Fruit fly (Drosophila melanogaster) whole organism, embryonic: ENCODE results near the gene slp1.
A peak's percentile ranks its signal among the peaks of the same experiment; 100 is the strongest.

Experiments used
- Atf3 ChIP-seq: fragments of 200-800 bp; sonication (Bioruptor generic); optimal IDR thresholded peaks from 3 replicates; lab custom pipeline; 2016; ENCODE audit warnings: missing biosample characterization, missing genetic modification characterization
- Bdp1 ChIP-seq: fragments of 200-800 bp; sonication (Bioruptor generic); optimal IDR thresholded peaks from 3 replicates; lab custom pipeline; 2016; ENCODE audit warnings: missing biosample characterization, missing genetic modification characterization
- CG10267 ChIP-seq: fragments of 200-800 bp; sonication (Bioruptor generic); optimal IDR thresholded peaks from 2 replicates; lab custom pipeline; 2018; ENCODE audit warnings: missing biosample characterization, mild to moderate bottlenecking, missing genetic modification characterization, moderate library complexity
- CG10959 ChIP-seq: fragments of 200-800 bp; sonication (Bioruptor generic); IDR thresholded peaks from 2 replicates; pipeline ENCODE4 v1.3.6; 2022; ENCODE audit warnings: missing biosample characterization, missing genetic modification characterization
- CG11723 ChIP-seq: fragments of 200-800 bp; sonication (Bioruptor generic); optimal IDR thresholded peaks from 2 replicates; lab custom pipeline; 2017; ENCODE audit warnings: missing biosample characterization, mild to moderate bottlenecking, missing genetic modification characterization
- CG13296 ChIP-seq: fragments of 200-800 bp; sonication (Bioruptor generic); optimal IDR thresholded peaks from 3 replicates; lab custom pipeline; 2018; ENCODE audit warnings: missing biosample characterization, mild to moderate bottlenecking, missing genetic modification characterization
- CG13775 ChIP-seq: fragments of 200-800 bp; sonication (Bioruptor generic); optimal IDR thresholded peaks from 3 replicates; lab custom pipeline; 2017; ENCODE audit warnings: missing biosample characterization, mild to moderate bottlenecking, missing genetic modification characterization
- CG14710 ChIP-seq: fragments of 200-800 bp; sonication (Bioruptor generic); optimal IDR thresholded peaks from 3 replicates; lab custom pipeline; 2019; ENCODE audit warnings: missing biosample characterization, mild to moderate bottlenecking, missing genetic modification characterization, moderate library complexity
- CG15601 ChIP-seq: fragments of 200-800 bp; sonication (Bioruptor generic); optimal IDR thresholded peaks from 3 replicates; lab custom pipeline; 2019; ENCODE audit warnings: missing biosample characterization, mild to moderate bottlenecking, missing genetic modification characterization, moderate library complexity
- CG1603 ChIP-seq: fragments of 200-800 bp; sonication (Bioruptor generic); optimal IDR thresholded peaks from 2 replicates; lab custom pipeline; 2019; ENCODE audit warnings: missing biosample characterization, mild to moderate bottlenecking, missing genetic modification characterization, moderate library complexity
- CG17186 ChIP-seq: fragments of 200-800 bp; sonication (Bioruptor generic); optimal IDR thresholded peaks from 3 replicates; lab custom pipeline; 2017; ENCODE audit warnings: missing biosample characterization, missing genetic modification reagents, missing genetic modification characterization
- CG17829 ChIP-seq: fragments of 200-800 bp; optimal IDR thresholded peaks from 2 replicates; lab custom pipeline; 2019; ENCODE audit warnings: missing biosample characterization, mild to moderate bottlenecking, missing genetic modification characterization, moderate library complexity
- CG17912 ChIP-seq: fragments of 200-800 bp; sonication (Bioruptor generic); optimal IDR thresholded peaks from 2 replicates; lab custom pipeline; 2018; ENCODE audit warnings: missing biosample characterization, mild to moderate bottlenecking, missing genetic modification characterization
- CG18619 ChIP-seq: fragments of 200-800 bp; sonication (Bioruptor generic); optimal IDR thresholded peaks from 3 replicates; lab custom pipeline; 2017; ENCODE audit warnings: missing biosample characterization, mild to moderate bottlenecking, missing genetic modification characterization
- CG18764 ChIP-seq: fragments of 200-800 bp; sonication (Bioruptor generic); optimal IDR thresholded peaks from 3 replicates; lab custom pipeline; 2016; ENCODE audit warnings: missing biosample characterization, missing genetic modification characterization
- CG3065 ChIP-seq: fragments of 200-800 bp; sonication (Bioruptor generic); optimal IDR thresholded peaks from 2 replicates; lab custom pipeline; 2016; ENCODE audit warnings: missing biosample characterization, missing genetic modification characterization
- CG31388 ChIP-seq: fragments of 200-800 bp; sonication (Bioruptor generic); optimal IDR thresholded peaks from 2 replicates; lab custom pipeline; 2016; ENCODE audit warnings: missing biosample characterization, missing genetic modification characterization
- CG33213 ChIP-seq: fragments of 200-800 bp; sonication (Bioruptor generic); optimal IDR thresholded peaks from 3 replicates; lab custom pipeline; 2016; ENCODE audit warnings: missing biosample characterization, missing genetic modification characterization
- CG3726 ChIP-seq: fragments of 200-800 bp; sonication (Bioruptor generic); IDR thresholded peaks from 3 replicates; pipeline ENCODE4, ENCODE4 v1.3.6; 2022; ENCODE audit warnings: missing biosample characterization, missing genetic modification characterization
- CG3838 ChIP-seq: fragments of 200-800 bp; sonication (Bioruptor generic); optimal IDR thresholded peaks from 3 replicates; lab custom pipeline; 2016; ENCODE audit warnings: missing biosample characterization, missing genetic modification characterization
- CG4707 ChIP-seq: fragments of 200-800 bp; sonication (Bioruptor generic); optimal IDR thresholded peaks from 2 replicates; lab custom pipeline; 2018; ENCODE audit warnings: missing biosample characterization, mild to moderate bottlenecking, missing genetic modification characterization, moderate library complexity
- CG5245 ChIP-seq: fragments of 200-800 bp; sonication (Bioruptor generic); optimal IDR thresholded peaks from 3 replicates; lab custom pipeline; 2016; ENCODE audit warnings: missing biosample characterization, missing genetic modification characterization
- CG6683 ChIP-seq: fragments of 200-800 bp; sonication (Bioruptor generic); optimal IDR thresholded peaks from 2 replicates; lab custom pipeline; 2017; ENCODE audit warnings: missing biosample characterization, mild to moderate bottlenecking, missing genetic modification characterization, missing genetic modification reagents
- CG9876 ChIP-seq: fragments of 200-800 bp; sonication (Bioruptor generic); optimal IDR thresholded peaks from 2 replicates; lab custom pipeline; 2016; ENCODE audit warnings: missing biosample characterization, missing genetic modification characterization
- Dbx ChIP-seq: fragments of 200-800 bp; sonication (Bioruptor generic); IDR thresholded peaks from 3 replicates; pipeline ENCODE4 v1.3.6; 2022; ENCODE audit warnings: missing biosample characterization, missing genetic modification characterization
- Gug ChIP-seq: fragments of 200-800 bp; sonication (Bioruptor generic); IDR thresholded peaks from 4 replicates; pipeline ENCODE4 v1.3.6; 2022; ENCODE audit warnings: missing biosample characterization, missing genetic modification characterization
- Hey ChIP-seq: fragments of 200-800 bp; sonication (Bioruptor generic); optimal IDR thresholded peaks from 3 replicates; lab custom pipeline; 2018; ENCODE audit warnings: missing biosample characterization, mild to moderate bottlenecking, missing genetic modification characterization
- Jarid2 ChIP-seq: fragments of 200-800 bp; sonication (Bioruptor generic); optimal IDR thresholded peaks from 3 replicates; lab custom pipeline; 2017; ENCODE audit warnings: mild to moderate bottlenecking, missing biosample characterization, missing genetic modification reagents, missing genetic modification characterization
- Sry-δ ChIP-seq: fragments of 200-800 bp; sonication (Bioruptor generic); optimal IDR thresholded peaks from 2 replicates; lab custom pipeline; 2016; ENCODE audit warnings: missing biosample characterization, missing genetic modification characterization
- Xbp1 ChIP-seq: fragments of 200-800 bp; sonication (Bioruptor generic); optimal IDR thresholded peaks from 3 replicates; lab custom pipeline; 2016; ENCODE audit warnings: missing biosample characterization, mild to moderate bottlenecking, missing genetic modification characterization
- ab ChIP-seq: fragments of 200-800 bp; sonication (Bioruptor generic); optimal IDR thresholded peaks from 2 replicates; lab custom pipeline; 2016; ENCODE audit warnings: missing biosample characterization, missing genetic modification characterization
- abd-A ChIP-seq: fragments of 200-800 bp; sonication (Bioruptor generic); optimal IDR thresholded peaks from 3 replicates; lab custom pipeline; 2019; ENCODE audit warnings: missing biosample characterization, mild to moderate bottlenecking, missing genetic modification characterization, moderate library complexity
- bigmax ChIP-seq: fragments of 200-800 bp; sonication (Bioruptor generic); optimal IDR thresholded peaks from 2 replicates; lab custom pipeline; 2018; ENCODE audit warnings: missing biosample characterization, mild to moderate bottlenecking, missing genetic modification characterization
- bowl ChIP-seq: fragments of 200-800 bp; sonication (Bioruptor generic); IDR thresholded peaks from 2 replicates; pipeline ENCODE4 v1.3.6; 2022; ENCODE audit warnings: missing biosample characterization, missing genetic modification characterization
- bsh ChIP-seq, 2 experiments: fragments of 200-800 bp; sonication (Bioruptor generic); optimal IDR thresholded peaks; 2 replicates each; lab custom pipeline; 2017 to 2018; ENCODE audit warnings: mild to moderate bottlenecking in 2 of 2, missing biosample characterization in 2 of 2, missing genetic modification characterization in 2 of 2, moderate library complexity in 1 of 2
- chif ChIP-seq, 2 experiments: fragments of 200-800 bp; sonication (Bioruptor generic); optimal IDR thresholded peaks; 3 replicates each; lab custom pipeline; 2016; ENCODE audit warnings: missing biosample characterization in 2 of 2, missing genetic modification characterization in 2 of 2
- croc ChIP-seq: fragments of 200-800 bp; sonication (Bioruptor generic); conservative IDR thresholded peaks from 3 replicates; pipeline ENCODE4 v1.3.6; 2022; ENCODE audit warnings: missing biosample characterization, missing genetic modification characterization
- dmrt11E ChIP-seq: fragments of 200-800 bp; sonication (Bioruptor generic); optimal IDR thresholded peaks from 3 replicates; lab custom pipeline; 2018; ENCODE audit warnings: missing biosample characterization, mild to moderate bottlenecking, missing genetic modification characterization, moderate library complexity
- eve ChIP-seq, 2 experiments: fragments of >200 bp; optimal IDR thresholded peaks; 2 replicates each; lab custom pipeline; 2017; ENCODE audit warnings: missing biosample characterization in 2 of 2, missing genetic modification characterization in 2 of 2
- fd102C ChIP-seq: fragments of 200-800 bp; sonication (Bioruptor generic); optimal IDR thresholded peaks from 2 replicates; lab custom pipeline; 2018; ENCODE audit warnings: missing biosample characterization, mild to moderate bottlenecking, missing genetic modification characterization, moderate library complexity
- gfzf ChIP-seq: fragments of 200-800 bp; sonication (Bioruptor generic); optimal IDR thresholded peaks from 2 replicates; lab custom pipeline; 2016; ENCODE audit warnings: missing biosample characterization, mild to moderate bottlenecking, missing genetic modification characterization, moderate library complexity
- grau ChIP-seq: fragments of 200-800 bp; optimal IDR thresholded peaks from 3 replicates; lab custom pipeline; 2019; ENCODE audit warnings: missing biosample characterization, mild to moderate bottlenecking, missing genetic modification characterization, moderate library complexity
- inv ChIP-seq: fragments of 200-800 bp; sonication (Bioruptor generic); IDR thresholded peaks from 2 replicates; pipeline ENCODE4 v1.3.6; 2022; ENCODE audit warnings: missing biosample characterization, missing genetic modification characterization; ENCODE audit not compliant: partially characterized antibody
- mld ChIP-seq: fragments of 200-800 bp; sonication (Bioruptor generic); IDR thresholded peaks from 3 replicates; pipeline ENCODE4 v1.3.6; 2022; ENCODE audit warnings: missing biosample characterization, missing genetic modification characterization; ENCODE audit not compliant: partially characterized antibody
- pum ChIP-seq: fragments of 200-800 bp; sonication (Bioruptor generic); optimal IDR thresholded peaks from 2 replicates; lab custom pipeline; 2016; ENCODE audit warnings: missing biosample characterization, missing genetic modification characterization
- ranshi ChIP-seq: fragments of 200-800 bp; sonication (Bioruptor generic); IDR thresholded peaks from 2 replicates; pipeline ENCODE4 v1.3.6; 2022; ENCODE audit warnings: missing biosample characterization, missing genetic modification characterization
- sisA ChIP-seq: fragments of 200-800 bp; sonication (Bioruptor generic); IDR thresholded peaks from 2 replicates; pipeline ENCODE4 v1.3.6; 2022; ENCODE audit warnings: missing biosample characterization, missing genetic modification characterization
- tll ChIP-seq, 2 experiments: fragments of 200-800 bp in 1 of 2; fragments of >200 bp in 1 of 2; sonication (Bioruptor generic) in 1 of 2; optimal IDR thresholded peaks; 2 replicates each; lab custom pipeline; 2017 to 2019; ENCODE audit warnings: missing biosample characterization in 2 of 2, missing genetic modification characterization in 2 of 2, mild to moderate bottlenecking in 1 of 2, moderate library complexity in 1 of 2
- zen2 ChIP-seq: fragments of 200-800 bp; sonication (Bioruptor generic); IDR thresholded peaks from 3 replicates; pipeline ENCODE4 v1.3.6; 2022; ENCODE audit warnings: missing biosample characterization, missing genetic modification characterization; ENCODE audit not compliant: partially characterized antibody
- zfh2 ChIP-seq: fragments of 200-800 bp; sonication (Bioruptor generic); optimal IDR thresholded peaks from 2 replicates; lab custom pipeline; 2016; ENCODE audit warnings: missing biosample characterization, missing genetic modification characterization

Gene slp1

dm6 chr2L:3855528-3856189 lies 30.2 kb downstream of the slp1 start (continued):
- TF ChIP-seq ab (GFP tag; lab: Kevin White, UChicago) (no peak), CG14710 (peak; percentile 21), CG31388 (no peak), ranshi (GFP tag; lab: Robert Waterston, UW) (no peak), gfzf (GFP tag; lab: Kevin White, UChicago) (no peak), CG17912 (GFP tag; lab: Kevin White, UChicago) (no peak), grau (tag; lab: Kevin White, UChicago) (peak; percentile 31), fd102C (GFP tag; lab: Kevin White, UChicago) (no peak), CG13296 (no peak), CG4707 (GFP tag; lab: Kevin White, UChicago) (peak; percentile 30), bsh (GFP tag; optimal IDR thresholded peaks at IDR 0.05; lab: Kevin White, UChicago) (peak in 1 of 2 experiments; percentile 60), Hey (tag; lab: Kevin White, UChicago) (no peak), CG3065 (GFP tag; lab: Kevin White, UChicago) (no peak), bigmax (GFP tag; lab: Kevin White, UChicago) (no peak), CG18764 (GFP tag; lab: Kevin White, UChicago) (no peak), abd-A (no peak), Sry-δ (GFP tag; lab: Kevin White, UChicago) (no peak), croc (GFP tag; lab: Robert Waterston, UW) (no peak), CG11723 (GFP tag; lab: Kevin White, UChicago) (no peak), Atf3 (no peak), CG33213 (GFP tag; lab: Kevin White, UChicago) (no peak), CG9876 (no peak), mld (no peak), CG5245 (no peak), CG10267 (tag; lab: Kevin White, UChicago) (peak; percentile 18), CG17829 (no peak), tll (GFP tag; optimal IDR thresholded peaks at IDR 0.05; lab: Kevin White, UChicago) (no peak), CG1603 (peak; percentile 3), CG3726 (GFP tag; lab: Robert Waterston, UW) (no peak), CG10959 (GFP tag; lab: Robert Waterston, UW) (no peak), CG3838 (GFP tag; lab: Kevin White, UChicago) (no peak), Dbx (GFP tag; lab: Robert Waterston, UW) (no peak), Gug (no peak), inv (GFP tag; lab: Robert Waterston, UW) (no peak), bowl (GFP tag; lab: Robert Waterston, UW) (no peak), CG15601 (tag; lab: Kevin White, UChicago) (no peak), Jarid2 (no peak), zen2 (GFP tag; lab: Robert Waterston, UW) (no peak), CG17186 (GFP tag; lab: Kevin White, UChicago) (no peak), CG13775 (GFP tag; lab: Kevin White, UChicago) (no peak), zfh2 (GFP tag; lab: Kevin White, UChicago) (no peak), dmrt11E (tag; lab: Kevin White, UChicago) (peak; percentile 52), chif (GFP tag; optimal IDR thresholded peaks at IDR 0.05; lab: Kevin White, UChicago) (no peak), eve (GFP tag; optimal IDR thresholded peaks at IDR 0.05; lab: Kevin White, UChicago) (no peak), CG18619 (GFP tag; lab: Kevin White, UChicago) (no peak), Xbp1 (no peak), sisA (no peak), Bdp1 (no peak), CG6683 (GFP tag; lab: Kevin White, UChicago) (no peak), pum (no peak)
